Worm (Caenorhabditis elegans) whole organism, L4 larva: ENCODE measurements around the gene mmaa-1.

Experiments used
- D1046.2 ChIP-seq: fragments of 200-800 bp; sonication (Bioruptor generic); IDR thresholded peaks from 2 replicates; pipeline ENCODE4 v1.3.6; 2022; ENCODE audit warnings: missing genetic modification characterization, missing compliant biosample characterization
- F26F4.8 ChIP-seq: fragments of 200-800 bp; sonication (Bioruptor generic); conservative IDR thresholded peaks from 2 replicates; pipeline ENCODE4 v1.3.6; 2022; ENCODE audit warnings: missing genetic modification characterization, missing compliant biosample characterization
- F44E2.7 ChIP-seq: fragments of 200-800 bp; sonication (Bioruptor generic); IDR thresholded peaks from 2 replicates; pipeline ENCODE4 v2.1.2; 2022; ENCODE audit warnings: missing genetic modification characterization, missing compliant biosample characterization
- F49E8.2 ChIP-seq: sonication (generic microtip); optimal IDR thresholded peaks from 2 replicates; lab custom pipeline; 2016; ENCODE audit warnings: missing compliant biosample characterization, mild to moderate bottlenecking, missing genetic modification characterization, borderline replicate concordance
- R02D3.7 ChIP-seq: fragments of 150-350 bp; sonication (generic microtip); optimal IDR thresholded peaks from 3 replicates; lab custom pipeline; 2014; ENCODE audit warnings: missing biosample characterization, missing genetic modification characterization
- T26A8.4 ChIP-seq: fragments of 200-800 bp; sonication (Bioruptor generic); IDR thresholded peaks from 2 replicates; pipeline ENCODE4 v1.3.6; 2022; ENCODE audit warnings: missing genetic modification characterization, missing compliant biosample characterization
- Y105C5A.15 ChIP-seq: fragments of 200-800 bp; sonication (Bioruptor generic); IDR thresholded peaks from 2 replicates; pipeline ENCODE4 v1.3.6; 2022; ENCODE audit warnings: missing genetic modification characterization, missing compliant biosample characterization
- Y48G9A.11 ChIP-seq: fragments of 200-800 bp; sonication (Bioruptor generic); IDR thresholded peaks from 2 replicates; pipeline ENCODE4 v1.3.6; 2022; ENCODE audit warnings: missing genetic modification reagents, missing genetic modification characterization, missing compliant biosample characterization
- Y5F2A.4 ChIP-seq: fragments of 200-800 bp; sonication (Bioruptor generic); optimal IDR thresholded peaks from 2 replicates; lab custom pipeline; 2018; ENCODE audit warnings: mild to moderate bottlenecking, missing genetic modification characterization, missing compliant biosample characterization
- ZK337.2 ChIP-seq: fragments of 200-800 bp; sonication (Bioruptor generic); IDR thresholded peaks from 2 replicates; pipeline ENCODE4 v1.3.6; 2022; ENCODE audit warnings: missing genetic modification reagents, missing genetic modification characterization, missing compliant biosample characterization
- aha-1 ChIP-seq: fragments of 150-350 bp; peaks from one replicate; lab custom pipeline; 2014; ENCODE audit warnings: missing biosample characterization, missing genetic modification characterization
- aly-2 ChIP-seq: sonication (generic microtip); optimal IDR thresholded peaks from 2 replicates; lab custom pipeline; 2018; ENCODE audit warnings: missing biosample characterization, missing genetic modification characterization
- ama-1 ChIP-seq: fragments of 150-350 bp; optimal IDR thresholded peaks from 2 replicates; lab custom pipeline; 2014; ENCODE audit warnings: inconsistent platforms, mixed read lengths
- attf-4 ChIP-seq: sonication (generic microtip); optimal IDR thresholded peaks from 3 replicates; lab custom pipeline; 2017; ENCODE audit warnings: missing biosample characterization, missing genetic modification characterization
- ceh-28 ChIP-seq: fragments of 150-350 bp; optimal IDR thresholded peaks from 2 replicates; lab custom pipeline; 2014; ENCODE audit warnings: missing biosample characterization, missing genetic modification reagents, missing genetic modification characterization
- ceh-44 ChIP-seq: fragments of 200-800 bp; sonication (Bioruptor generic); IDR thresholded peaks from 2 replicates; pipeline ENCODE4 v1.3.6; 2022; ENCODE audit warnings: missing genetic modification reagents, missing genetic modification characterization, missing compliant biosample characterization
- ceh-62 ChIP-seq: sonication (generic microtip); optimal IDR thresholded peaks from 2 replicates; lab custom pipeline; 2017; ENCODE audit warnings: missing biosample characterization, missing genetic modification characterization
- ctbp-1 ChIP-seq: fragments of 200-800 bp; sonication (Bioruptor generic); IDR thresholded peaks from 2 replicates; pipeline ENCODE4 v1.3.6; 2022; ENCODE audit warnings: missing genetic modification reagents, missing genetic modification characterization, missing compliant biosample characterization
- daf-8 ChIP-seq: fragments of 200-800 bp; sonication (Bioruptor generic); IDR thresholded peaks from 2 replicates; pipeline ENCODE4 v1.3.6; 2022; ENCODE audit warnings: missing genetic modification characterization, missing compliant biosample characterization
- dpl-1 ChIP-seq: fragments of 150-350 bp; optimal IDR thresholded peaks from 2 replicates; lab custom pipeline; 2014; ENCODE audit warnings: missing biosample characterization, missing genetic modification reagents, missing genetic modification characterization
- dve-1 ChIP-seq: sonication (generic microtip); optimal IDR thresholded peaks from 2 replicates; lab custom pipeline; 2017; ENCODE audit warnings: antibody characterized with exemption, mild to moderate bottlenecking, missing genetic modification characterization, missing compliant biosample characterization; ENCODE audit not compliant: insufficient read depth
- egl-27 ChIP-seq: sonication (generic microtip); optimal IDR thresholded peaks from 3 replicates; lab custom pipeline; 2017; ENCODE audit warnings: missing biosample characterization, missing genetic modification reagents, missing genetic modification characterization
- fkh-10 ChIP-seq: fragments of 150-350 bp; optimal IDR thresholded peaks from 2 replicates; lab custom pipeline; 2014; ENCODE audit warnings: missing biosample characterization, missing genetic modification reagents, missing genetic modification characterization
- fos-1 ChIP-seq: fragments of 150-350 bp; optimal IDR thresholded peaks from 2 replicates; lab custom pipeline; 2014; ENCODE audit warnings: missing biosample characterization, missing genetic modification characterization
- hlh-11 ChIP-seq: fragments of 200-800 bp; sonication (Bioruptor generic); optimal IDR thresholded peaks from 2 replicates; lab custom pipeline; 2018; ENCODE audit warnings: mild to moderate bottlenecking, missing genetic modification characterization, missing compliant biosample characterization
- hlh-30 ChIP-seq: sonication (generic microtip); optimal IDR thresholded peaks from 2 replicates; lab custom pipeline; 2017; ENCODE audit warnings: antibody characterized with exemption, mild to moderate bottlenecking, missing genetic modification characterization, missing compliant biosample characterization; ENCODE audit not compliant: insufficient read depth
- hmg-1.1 ChIP-seq: fragments of 200-800 bp; sonication (Bioruptor generic); IDR thresholded peaks from 2 replicates; pipeline ENCODE4 v1.3.6; 2022; ENCODE audit warnings: missing genetic modification reagents, missing genetic modification characterization, missing compliant biosample characterization
- jun-1 ChIP-seq: fragments of 150-350 bp; optimal IDR thresholded peaks from 2 replicates; lab custom pipeline; 2014; ENCODE audit warnings: missing biosample characterization, missing genetic modification reagents, missing genetic modification characterization
- lin-13 ChIP-seq: fragments of 150-350 bp; optimal IDR thresholded peaks from 2 replicates; lab custom pipeline; 2014; ENCODE audit warnings: missing biosample characterization, missing genetic modification reagents, missing genetic modification characterization
- lin-29 ChIP-seq: fragments of 200-800 bp; sonication (Bioruptor generic); IDR thresholded peaks from 2 replicates; pipeline ENCODE4 v1.3.6; 2022; ENCODE audit warnings: missing genetic modification reagents, missing genetic modification characterization, missing compliant biosample characterization
- lin-38 ChIP-seq: fragments of 200-800 bp; sonication (Bioruptor generic); IDR thresholded peaks from 2 replicates; pipeline ENCODE4 v1.3.6; 2022; ENCODE audit warnings: missing genetic modification reagents, missing genetic modification characterization, missing compliant biosample characterization
- lir-3 ChIP-seq: sonication (generic microtip); optimal IDR thresholded peaks from 2 replicates; lab custom pipeline; 2016; ENCODE audit warnings: mild to moderate bottlenecking, missing genetic modification characterization, missing compliant biosample characterization
- lsy-2 ChIP-seq, 2 experiments: fragments of 150-350 bp in 1 of 2; sonication (generic microtip) in 1 of 2; optimal IDR thresholded peaks; 2 replicates each; lab custom pipeline; 2014 to 2017; ENCODE audit warnings: missing biosample characterization in 2 of 2, missing genetic modification characterization in 2 of 2
- madf-5 ChIP-seq, 2 experiments: fragments of 200-800 bp; sonication (Bioruptor generic); IDR thresholded peaks; 2 replicates each; pipeline ENCODE4 v1.3.6; 2022; ENCODE audit warnings: missing compliant biosample characterization in 2 of 2, missing genetic modification characterization in 2 of 2
- mdt-29 ChIP-seq: fragments of 200-800 bp; sonication (Bioruptor generic); IDR thresholded peaks from 2 replicates; pipeline ENCODE4 v1.3.6; 2022; ENCODE audit warnings: missing genetic modification reagents, missing genetic modification characterization, missing compliant biosample characterization
- mep-1 ChIP-seq: fragments of 150-350 bp; sonication (generic microtip); optimal IDR thresholded peaks from 3 replicates; lab custom pipeline; 2014; ENCODE audit warnings: missing biosample characterization, missing genetic modification characterization
- mxl-2 ChIP-seq: fragments of 200-800 bp; sonication (Bioruptor generic); conservative IDR thresholded peaks from 2 replicates; pipeline ENCODE4 v1.3.6; 2022; ENCODE audit warnings: missing genetic modification reagents, missing genetic modification characterization, missing compliant biosample characterization
- mxl-3 ChIP-seq: fragments of 200-800 bp; sonication (Bioruptor generic); optimal IDR thresholded peaks from 2 replicates; lab custom pipeline; 2018; ENCODE audit warnings: mild to moderate bottlenecking, missing genetic modification characterization, missing compliant biosample characterization
- nhr-111 ChIP-seq: fragments of 200-800 bp; sonication (Bioruptor generic); optimal IDR thresholded peaks from 2 replicates; lab custom pipeline; 2018; ENCODE audit warnings: mild to moderate bottlenecking, missing genetic modification characterization, missing compliant biosample characterization
- nhr-237 ChIP-seq: sonication (generic microtip); optimal IDR thresholded peaks from 2 replicates; lab custom pipeline; 2017; ENCODE audit warnings: missing biosample characterization, missing genetic modification characterization
- nhr-25 ChIP-seq: sonication (generic microtip); optimal IDR thresholded peaks from 2 replicates; lab custom pipeline; 2017; ENCODE audit warnings: missing genetic modification characterization, mild to moderate bottlenecking, missing compliant biosample characterization, antibody characterized with exemption, moderate library complexity, borderline replicate concordance; ENCODE audit not compliant: insufficient read depth
- nhr-42 ChIP-seq: fragments of 200-800 bp; sonication (Bioruptor generic); IDR thresholded peaks from 2 replicates; pipeline ENCODE4 v1.3.6; 2022; ENCODE audit warnings: missing genetic modification characterization, missing compliant biosample characterization
- pqm-1 ChIP-seq: sonication (generic microtip); optimal IDR thresholded peaks from 2 replicates; lab custom pipeline; 2017; ENCODE audit warnings: missing biosample characterization, missing genetic modification characterization
- saeg-2 ChIP-seq: fragments of 200-800 bp; sonication (Bioruptor generic); IDR thresholded peaks from 2 replicates; pipeline ENCODE4 v1.3.6; 2022; ENCODE audit warnings: missing genetic modification reagents, missing genetic modification characterization, missing compliant biosample characterization
- snpc-4 ChIP-seq: fragments of 150-350 bp; optimal IDR thresholded peaks from 2 replicates; lab custom pipeline; 2014; ENCODE audit warnings: missing biosample characterization, missing genetic modification characterization
- unc-130 ChIP-seq: sonication (generic microtip); optimal IDR thresholded peaks from 2 replicates; lab custom pipeline; 2016; ENCODE audit warnings: missing genetic modification reagents, missing genetic modification characterization, missing compliant biosample characterization
- zfp-2 ChIP-seq: sonication (generic microtip); optimal IDR thresholded peaks from 2 replicates; lab custom pipeline; 2016; ENCODE audit warnings: mild to moderate bottlenecking, missing genetic modification characterization, missing compliant biosample characterization
- zip-11 ChIP-seq: fragments of 200-800 bp; sonication (Bioruptor generic); IDR thresholded peaks from 2 replicates; pipeline ENCODE4 v1.3.6; 2022; ENCODE audit warnings: missing genetic modification characterization, missing compliant biosample characterization
- ztf-11 ChIP-seq: fragments of 150-350 bp; optimal IDR thresholded peaks from 2 replicates; lab custom pipeline; 2014; ENCODE audit warnings: missing biosample characterization, missing genetic modification characterization
- ztf-7 ChIP-seq: fragments of 150-350 bp; optimal IDR thresholded peaks from 2 replicates; lab custom pipeline; 2014; ENCODE audit warnings: missing biosample characterization, missing genetic modification characterization

The mmaa-1 gene

ce11 chrII:7100838-7101237, at the start of gene mmaa-1 (continued):
- TF ChIP-seq nhr-25 (no peak), mep-1 (no peak), dpl-1 (no peak), nhr-111 (no peak), T26A8.4 (GFP tag; lab: Robert Waterston, UW) (peak; percentile 54; the same call in 1 of the 2 replicates), ama-1 (peak; percentile 70), ZK337.2 (GFP tag; lab: Robert Waterston, UW) (no peak), D1046.2 (GFP tag; lab: Robert Waterston, UW) (no peak), zip-11 (GFP tag; lab: Robert Waterston, UW) (no peak), ztf-11 (tag; lab: Kevin White, UChicago) (no peak), madf-5 (GFP tag; IDR thresholded peaks at IDR 0.05; lab: Robert Waterston, UW) (0 out of 4 replicates have a peak, but pooled peaks of 1 of the 2 experiments have one; percentile 13), mdt-29 (no peak), R02D3.7 (no peak), hlh-30 (no peak), Y48G9A.11 (GFP tag; lab: Robert Waterston, UW) (no peak), F44E2.7 (GFP tag; lab: Robert Waterston, UW) (no peak), nhr-42 (GFP tag; lab: Robert Waterston, UW) (no peak), mxl-2 (GFP tag; lab: Robert Waterston, UW) (no peak)

ce11 chrII:7148099-7148498, 47.1 kb upstream of the mmaa-1 start, which contains the start of gene T07F8.1:
TSS of gene T07F8.1 (plus strand) at chrII:7148399.
- no peak for TF ChIP-seq saeg-2 (GFP tag; lab: Robert Waterston, UW)
- no peak for TF ChIP-seq mxl-3 (GFP tag; lab: Kevin White, UChicago)
- TF ChIP-seq daf-8, result no peak
- no peak for TF ChIP-seq snpc-4 (tag; lab: Kevin White, UChicago)
- TF ChIP-seq lin-38, result no peak
- TF ChIP-seq dve-1 (tag; lab: Kevin White, UChicago), result no peak
- TF ChIP-seq, all 104 proteins: peak for 0

ce11 chrII:7147550-7147949, 46.6 kb upstream of the mmaa-1 start:
- TF ChIP-seq dve-1 (tag; lab: Kevin White, UChicago), result peak; percentile 34
- TF ChIP-seq Y48G9A.11 (GFP tag; lab: Robert Waterston, UW), result no peak
- no peak for TF ChIP-seq aly-2
- no peak for TF ChIP-seq ztf-7 (tag; lab: Kevin White, UChicago)
- peak; percentile 17 for TF ChIP-seq lin-13 (GFP tag; lab: Kevin White, UChicago)
- no peak for TF ChIP-seq pqm-1
- no peak for TF ChIP-seq zfp-2
- TF ChIP-seq attf-4, result no peak
- no peak for TF ChIP-seq fos-1 (tag; lab: Kevin White, UChicago)
- TF ChIP-seq ceh-44 (GFP tag; lab: Robert Waterston, UW), result no peak
- no peak for TF ChIP-seq egl-27 (tag; lab: Kevin White, UChicago)
- no peak for TF ChIP-seq hlh-11 (tag; lab: Kevin White, UChicago)
- peak; percentile 50 for TF ChIP-seq F49E8.2 (tag; lab: Kevin White, UChicago)
- TF ChIP-seq Y105C5A.15, result no peak
- TF ChIP-seq jun-1, result no peak
- no peak for TF ChIP-seq nhr-237 (tag; lab: Kevin White, UChicago)
- no peak for TF ChIP-seq ceh-62 (tag; lab: Kevin White, UChicago)
- TF ChIP-seq unc-130 (GFP tag; lab: Kevin White, UChicago), result peak; percentile 32
- TF ChIP-seq Y5F2A.4 (GFP tag; lab: Kevin White, UChicago), result no peak
- no peak for TF ChIP-seq F26F4.8 (GFP tag; lab: Robert Waterston, UW)
- TF ChIP-seq fkh-10 (GFP tag; lab: Kevin White, UChicago), result no peak
- TF ChIP-seq lsy-2 (tag; optimal IDR thresholded peaks at IDR 0.05; lab: Kevin White, UChicago), result peak in 1 of 2 experiments; percentile 79
- TF ChIP-seq mep-1, result peak; percentile 32
- TF ChIP-seq lin-38, result peak; percentile 93
- TF ChIP-seq lin-29 (GFP tag; lab: Robert Waterston, UW), result no peak
- TF ChIP-seq ctbp-1 (GFP tag; lab: Robert Waterston, UW), result no peak
- peak; percentile 72 for TF ChIP-seq aha-1 (tag; lab: Kevin White, UChicago)
- TF ChIP-seq hmg-1.1 (GFP tag; lab: Robert Waterston, UW), result no peak
- peak; percentile 21 for TF ChIP-seq dpl-1
- no peak for TF ChIP-seq ceh-28 (tag; lab: Kevin White, UChicago)
- TF ChIP-seq lir-3, result no peak
